ENCODE assay signal across 5 fruit fly cellular contexts in the genomic region with DNA sequence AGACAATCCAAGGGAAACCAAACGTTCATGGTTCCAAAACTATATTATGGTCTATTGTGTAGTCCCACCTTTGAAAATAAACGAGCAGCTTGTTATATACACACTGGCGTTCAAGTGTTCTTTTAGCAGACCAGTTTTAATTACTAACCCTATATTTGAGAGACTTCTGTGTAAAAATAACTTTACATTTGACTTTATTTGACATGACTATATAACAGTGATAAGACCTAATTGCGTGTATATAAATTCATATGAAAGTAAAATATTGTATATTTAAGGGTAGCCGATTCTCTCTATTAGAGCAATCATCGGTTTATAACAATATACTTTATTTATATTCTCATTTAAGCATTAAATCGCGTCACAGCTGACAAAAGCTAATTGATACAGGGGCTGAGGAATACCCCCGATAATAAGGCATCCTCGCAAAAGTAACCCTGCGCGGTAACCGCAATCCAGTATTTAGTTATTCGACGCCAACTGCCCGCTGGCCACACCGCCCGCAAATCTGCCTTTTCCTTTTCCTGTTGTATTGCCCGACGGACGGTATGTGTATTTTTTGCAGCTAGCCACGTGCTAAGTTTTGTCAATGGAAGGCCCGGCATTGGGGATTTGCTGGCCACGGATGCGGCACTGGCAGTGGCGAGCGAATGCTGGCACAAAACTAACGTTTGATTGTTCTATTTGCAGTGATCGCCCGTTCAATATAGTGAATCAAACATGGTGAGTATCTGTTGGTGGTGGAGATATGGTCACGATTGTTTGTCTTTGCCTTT.
TF ChIP-seq lines count a peak whose summit lies in the region.

Gene RpS4 (plus strand): TSS at position 465 of the 776 bp plus-strand sequence.

TF ChIP-seq in whole organism, adult, 20 proteins besides CTCF, POLR2A, EP300 and RAD21 (continued from another document):
- TF ChIP-seq toe (GFP tag; optimal IDR thresholded peaks at IDR 0.05; lab: Kevin White, UChicago) (peak; percentile 81), CG7045 (GFP tag; optimal IDR thresholded peaks at IDR 0.05; lab: Kevin White, UChicago) (peak; percentile 89), tj (GFP tag; optimal IDR thresholded peaks at IDR 0.05; lab: Kevin White, UChicago) (peak; percentile 71), ovo (GFP tag; optimal IDR thresholded peaks at IDR 0.05; lab: Kevin White, UChicago) (peak; percentile 88)

TF ChIP-seq in whole organism, embryonic, 481 proteins besides CTCF, POLR2A, EP300 and RAD21 (continued from another document and continues in another):
- TF ChIP-seq CG8359 (GFP tag; optimal IDR thresholded peaks at IDR 0.05; lab: Kevin White, UChicago; ENCODE audit: borderline replicate concordance) (peak; percentile 85), dimm (GFP tag; IDR thresholded peaks at IDR 0.05; lab: Robert Waterston, UW) (no peak), bsh (GFP tag; optimal IDR thresholded peaks at IDR 0.05; lab: Kevin White, UChicago) (peak; percentile 83 to 87), usp (GFP tag; optimal IDR thresholded peaks at IDR 0.05; lab: Kevin White, UChicago) (no peak), Awh (GFP tag; IDR thresholded peaks at IDR 0.05; lab: Robert Waterston, UW) (peak; percentile 92), CG3407 (GFP tag; optimal IDR thresholded peaks at IDR 0.05; lab: Kevin White, UChicago) (peak; percentile 92), cwo (GFP tag; optimal IDR thresholded peaks at IDR 0.05; lab: Kevin White, UChicago) (peak; percentile 79), tx (GFP tag; optimal IDR thresholded peaks at IDR 0.05; lab: Kevin White, UChicago) (peak; percentile 36), CG7556 (GFP tag; optimal IDR thresholded peaks at IDR 0.05; lab: Kevin White, UChicago) (peak; percentile 64), CG1832 (GFP tag; optimal IDR thresholded peaks at IDR 0.05; lab: Kevin White, UChicago) (no peak), CG14965 (GFP tag; optimal IDR thresholded peaks at IDR 0.05; lab: Kevin White, UChicago; ENCODE audit: borderline replicate concordance) (peak; percentile 67), jumu (GFP tag; optimal IDR thresholded peaks at IDR 0.05; lab: Kevin White, UChicago) (peak; percentile 57), CG10543 (GFP tag; optimal IDR thresholded peaks at IDR 0.05; lab: Kevin White, UChicago) (peak; percentile 97), C15 (GFP tag; IDR thresholded peaks at IDR 0.05; lab: Robert Waterston, UW) (peak; percentile 84), pb (GFP tag; optimal IDR thresholded peaks at IDR 0.05; lab: Kevin White, UChicago) (peak; percentile 92), schlank (tag; optimal IDR thresholded peaks at IDR 0.05; lab: Kevin White, UChicago) (peak; percentile 95), ab (GFP tag; optimal IDR thresholded peaks at IDR 0.05; lab: Kevin White, UChicago) (peak; percentile 60), shn (GFP tag; optimal IDR thresholded peaks at IDR 0.05; lab: Kevin White, UChicago) (peak; percentile 73), Stat92E (GFP tag; optimal IDR thresholded peaks at IDR 0.05; lab: Kevin White, UChicago) (peak in 1 of 3 experiments; percentile 83), repo (GFP tag; optimal IDR thresholded peaks at IDR 0.05; lab: Kevin White, UChicago) (peak; percentile 81), CG8388 (GFP tag; optimal IDR thresholded peaks at IDR 0.05; lab: Kevin White, UChicago) (peak; percentile 71), Scr (GFP tag; IDR thresholded peaks at IDR 0.05; lab: Robert Waterston, UW; ENCODE audit: partially characterized antibody) (0 out of 2 replicates have a peak, but pooled peaks have one; percentile 32), z (GFP tag; IDR thresholded peaks at IDR 0.05; lab: Robert Waterston, UW) (peak; percentile 50; the same call in 1 of the 3 replicates), CG7839 (tag; optimal IDR thresholded peaks at IDR 0.05; lab: Kevin White, UChicago) (peak; percentile 80), Sox100B (GFP tag; optimal IDR thresholded peaks at IDR 0.05; lab: Kevin White, UChicago) (peak; percentile 80), CG18011 (GFP tag; optimal IDR thresholded peaks at IDR 0.05; lab: Kevin White, UChicago) (peak; percentile 98), CG34376 (GFP tag; optimal IDR thresholded peaks at IDR 0.05; lab: Kevin White, UChicago) (peak; percentile 99)

TF ChIP-seq in whole organism, prepupa, 60 proteins besides CTCF, POLR2A, EP300 and RAD21 (continued from another document and continues in another):
- TF ChIP-seq Sox102F (GFP tag; optimal IDR thresholded peaks at IDR 0.05; lab: Kevin White, UChicago) (peak; percentile 88), CG11902 (GFP tag; optimal IDR thresholded peaks at IDR 0.05; lab: Kevin White, UChicago) (peak; percentile 68), pdm3 (GFP tag; optimal IDR thresholded peaks at IDR 0.05; lab: Kevin White, UChicago) (peak; percentile 83), CG6163 (GFP tag; IDR thresholded peaks at IDR 0.05; lab: Robert Waterston, UW) (peak; percentile 90), CG31627 (GFP tag; optimal IDR thresholded peaks at IDR 0.05; lab: Kevin White, UChicago) (peak; percentile 83), lz (GFP tag; optimal IDR thresholded peaks at IDR 0.05; lab: Kevin White, UChicago) (peak; percentile 89), svp (GFP tag; lab: Kevin White, UChicago) (peak; percentile 84), fd59A (GFP tag; optimal IDR thresholded peaks at IDR 0.05; lab: Kevin White, UChicago) (peak; percentile 69), Hr39 (GFP tag; optimal IDR thresholded peaks at IDR 0.05; lab: Kevin White, UChicago) (peak; percentile 79), Eip78C (GFP tag; lab: Kevin White, UChicago) (peak; percentile 96), CG3032 (tag; optimal IDR thresholded peaks at IDR 0.05; lab: Kevin White, UChicago) (peak; percentile 69), CG10669 (GFP tag; optimal IDR thresholded peaks at IDR 0.05; lab: Kevin White, UChicago) (peak; percentile 75), CG6854 (GFP tag; optimal IDR thresholded peaks at IDR 0.05; lab: Kevin White, UChicago) (peak; percentile 99), Hr38 (GFP tag; optimal IDR thresholded peaks at IDR 0.05; lab: Kevin White, UChicago) (no peak), spab (GFP tag; optimal IDR thresholded peaks at IDR 0.05; lab: Kevin White, UChicago) (peak; percentile 74), cyc (GFP tag; optimal IDR thresholded peaks at IDR 0.05; lab: Kevin White, UChicago) (peak; percentile 84), Met (GFP tag; optimal IDR thresholded peaks at IDR 0.05; lab: Kevin White, UChicago) (peak; percentile 86), esn (GFP tag; optimal IDR thresholded peaks at IDR 0.05; lab: Kevin White, UChicago) (peak; percentile 88), CG11294 (GFP tag; IDR thresholded peaks at IDR 0.05; lab: Robert Waterston, UW) (peak; percentile 36; the same call in 1 of the 2 replicates), Ets21C (GFP tag; optimal IDR thresholded peaks at IDR 0.05; lab: Kevin White, UChicago) (peak; percentile 64), fd85E (GFP tag; optimal IDR thresholded peaks at IDR 0.05; lab: Kevin White, UChicago) (peak; percentile 89), CG6808 (GFP tag; optimal IDR thresholded peaks at IDR 0.05; lab: Kevin White, UChicago) (peak; percentile 79), achi (GFP tag; optimal IDR thresholded peaks at IDR 0.05; lab: Kevin White, UChicago) (peak; percentile 75), vri (GFP tag; optimal IDR thresholded peaks at IDR 0.05; lab: Kevin White, UChicago) (peak; percentile 86), CG8632 (GFP tag; optimal IDR thresholded peaks at IDR 0.05; lab: Kevin White, UChicago) (peak; percentile 74), CG8319 (GFP tag; optimal IDR thresholded peaks at IDR 0.05; lab: Kevin White, UChicago) (peak; percentile 64), CG4318 (GFP tag; optimal IDR thresholded peaks at IDR 0.05; lab: Kevin White, UChicago) (no peak), CG3919 (GFP tag; optimal IDR thresholded peaks at IDR 0.05; lab: Kevin White, UChicago) (peak; percentile 94), salr (GFP tag; optimal IDR thresholded peaks at IDR 0.05; lab: Kevin White, UChicago) (peak in 1 of 2 experiments; percentile 92), net (GFP tag; optimal IDR thresholded peaks at IDR 0.05; lab: Kevin White, UChicago) (peak; percentile 93), Blimp-1 (GFP tag; optimal IDR thresholded peaks at IDR 0.05; lab: Kevin White, UChicago) (peak; percentile 79)

TF ChIP-seq in whole organism, pupa, 21 proteins besides CTCF, POLR2A, EP300 and RAD21 (continued from another document):
- TF ChIP-seq Pif1A (GFP tag; optimal IDR thresholded peaks at IDR 0.05; lab: Kevin White, UChicago) (peak; percentile 75), CG10348 (GFP tag; IDR thresholded peaks at IDR 0.05; lab: Robert Waterston, UW) (no peak), gl (tag; optimal IDR thresholded peaks at IDR 0.05; lab: Kevin White, UChicago) (peak; percentile 86)

TF ChIP-seq in whole organism, wandering third instar larva, 38 proteins besides CTCF, POLR2A, EP300 and RAD21 (continued from another document):
- TF ChIP-seq sv (GFP tag; optimal IDR thresholded peaks at IDR 0.05; lab: Kevin White, UChicago) (peak; percentile 85), N (GFP tag; optimal IDR thresholded peaks at IDR 0.05; lab: Kevin White, UChicago) (no peak), foxo (GFP tag; optimal IDR thresholded peaks at IDR 0.05; lab: Kevin White, UChicago) (peak; percentile 6 to 77), fru (GFP tag; optimal IDR thresholded peaks at IDR 0.05; lab: Kevin White, UChicago) (peak; percentile 74), GATAd (GFP tag; optimal IDR thresholded peaks at IDR 0.05; lab: Kevin White, UChicago) (no peak), br (GFP tag; optimal IDR thresholded peaks at IDR 0.05; lab: Kevin White, UChicago) (peak; percentile 86), OdsH (GFP tag; optimal IDR thresholded peaks at IDR 0.05; lab: Kevin White, UChicago) (peak; percentile 75), dmrt93B (GFP tag; optimal IDR thresholded peaks at IDR 0.05; lab: Kevin White, UChicago) (peak; percentile 91), Myc (optimal IDR thresholded peaks at IDR 0.05; lab: Kevin White, UChicago) (peak; percentile 50), dsf (GFP tag; optimal IDR thresholded peaks at IDR 0.05; lab: Kevin White, UChicago; ENCODE audit: borderline replicate concordance) (no peak), usp (GFP tag; optimal IDR thresholded peaks at IDR 0.05; lab: Kevin White, UChicago) (no peak), Hr83 (GFP tag; optimal IDR thresholded peaks at IDR 0.05; lab: Kevin White, UChicago; ENCODE audit: poor library complexity, severe bottlenecking) (peak; percentile 97), Rel (GFP tag; optimal IDR thresholded peaks at IDR 0.05; lab: Kevin White, UChicago) (no peak), Rel (tag; optimal IDR thresholded peaks at IDR 0.05; lab: Kevin White, UChicago) (peak; percentile 78), woc (GFP tag; optimal IDR thresholded peaks at IDR 0.05; lab: Kevin White, UChicago) (peak; percentile 39), Jra (GFP tag; optimal IDR thresholded peaks at IDR 0.05; lab: Kevin White, UChicago) (peak; percentile 42), lola (GFP tag; optimal IDR thresholded peaks at IDR 0.05; lab: Kevin White, UChicago) (no peak), Sp1 (GFP tag; optimal IDR thresholded peaks at IDR 0.05; lab: Kevin White, UChicago) (peak; percentile 95), Hr78 (GFP tag; optimal IDR thresholded peaks at IDR 0.05; lab: Kevin White, UChicago) (no peak)
